Fruit fly (Drosophila melanogaster): Measurements from ENCODE around the gene CG9917.

CG9917 gene

DNA sequence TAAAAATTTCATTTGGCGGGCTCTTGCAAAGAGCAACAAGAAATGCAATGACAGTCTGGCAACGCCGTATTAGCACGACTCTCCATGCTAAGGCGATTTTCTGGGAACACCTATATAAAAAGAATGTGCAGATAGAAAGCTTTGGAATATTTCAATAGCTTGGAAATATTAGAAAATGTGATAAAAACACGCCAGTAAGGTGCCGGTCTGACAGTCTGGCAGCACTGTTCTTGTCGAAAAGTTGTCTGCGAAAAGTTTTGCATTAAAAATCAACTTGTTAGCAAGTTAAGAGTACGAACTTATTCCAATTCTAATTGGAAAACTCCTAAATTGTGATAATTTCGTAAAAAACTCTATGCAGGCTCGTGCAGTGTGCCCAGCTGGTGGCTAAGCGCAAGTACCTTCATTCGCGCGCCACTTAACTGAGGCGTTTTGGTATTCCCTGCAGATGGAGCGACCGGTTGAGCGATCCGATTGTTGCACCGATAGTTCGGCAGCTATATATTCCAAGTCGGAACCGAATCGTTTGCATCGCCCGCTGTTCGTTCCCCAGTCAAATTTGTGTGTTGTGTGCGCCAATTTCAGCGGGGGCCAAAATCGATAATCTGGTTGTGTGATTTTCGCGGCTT, 45.0 kb downstream of the CG9917 start, which contains the start of gene eas (continued):
- TF ChIP-seq pan (optimal IDR thresholded peaks at IDR 0.05) = no peak
- TF ChIP-seq pan (GFP tag; optimal IDR thresholded peaks at IDR 0.05 in 1 of 2, IDR thresholded peaks at IDR 0.05 in 1 of 2) = no peak
- peak; percentile 24; the same call in 1 of the 2 replicates for TF ChIP-seq Ptx1 (GFP tag; IDR thresholded peaks at IDR 0.05)
- no peak for TF ChIP-seq CG8089 (GFP tag; optimal IDR thresholded peaks at IDR 0.05)
- TF ChIP-seq Ets97D (GFP tag; optimal IDR thresholded peaks at IDR 0.05) = peak; percentile 56
- TF ChIP-seq hbn (GFP tag; IDR thresholded peaks at IDR 0.05; ENCODE audit: partially characterized antibody) = peak; percentile 42; the same call in 1 of the 2 replicates
- TF ChIP-seq zen2 (GFP tag; IDR thresholded peaks at IDR 0.05; ENCODE audit: partially characterized antibody) = no peak; the same call in 2 of the 3 replicates
- no peak for TF ChIP-seq CG2875 (GFP tag; optimal IDR thresholded peaks at IDR 0.05)
- TF ChIP-seq H2.0 (GFP tag; IDR thresholded peaks at IDR 0.05) = no peak
- TF ChIP-seq CG13894 (tag; optimal IDR thresholded peaks at IDR 0.05) = peak; percentile 61
- TF ChIP-seq lab (GFP tag; optimal IDR thresholded peaks at IDR 0.05) = peak; percentile 29
- TF ChIP-seq Jarid2 (GFP tag; optimal IDR thresholded peaks at IDR 0.05) = peak; percentile 21
- TF ChIP-seq pho (GFP tag; optimal IDR thresholded peaks at IDR 0.05) = no peak
- no peak for TF ChIP-seq CG17568 (GFP tag; optimal IDR thresholded peaks at IDR 0.05)

DNA sequence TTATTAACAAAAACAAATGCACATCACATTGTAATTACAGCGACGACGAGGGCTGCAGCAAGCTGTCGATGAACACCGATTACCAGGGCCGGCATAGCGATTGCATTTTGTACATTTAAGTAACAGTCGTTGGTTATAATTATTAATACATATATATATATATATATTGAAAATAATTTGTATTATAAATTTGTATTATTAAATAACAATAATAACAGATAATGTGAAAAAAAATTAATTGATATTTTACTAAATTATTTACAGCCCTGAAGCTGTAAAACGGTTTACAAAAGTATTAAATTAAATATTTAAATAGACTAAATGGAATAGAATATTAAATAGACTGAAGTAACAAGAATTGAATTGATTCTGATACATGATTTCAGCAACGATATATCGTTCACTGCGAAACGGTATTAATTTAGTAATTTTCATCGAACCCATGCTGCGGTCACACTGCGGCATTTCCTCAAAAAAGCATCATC, 47.1 kb downstream of the CG9917 start, which contains the start of the genes kat80 and Prosalpha4:
Gene kat80, minus strand, starts transcription at position 327 of the 485 bp plus-strand sequence.
Gene Prosalpha4, plus strand, starts transcription at position 417 of the 485 bp plus-strand sequence.
- TF ChIP-seq Awh (GFP tag; IDR thresholded peaks at IDR 0.05) (no peak), ftz-f1 (GFP tag; optimal IDR thresholded peaks at IDR 0.05) (no peak), Sry-β (GFP tag; optimal IDR thresholded peaks at IDR 0.05) (peak; percentile 34), CG1233 (GFP tag; optimal IDR thresholded peaks at IDR 0.05) (peak; percentile 64), Fer1 (GFP tag; optimal IDR thresholded peaks at IDR 0.05) (no peak), insv (GFP tag; optimal IDR thresholded peaks at IDR 0.05) (no peak), Fer2 (tag; optimal IDR thresholded peaks at IDR 0.05) (no peak), wdn (GFP tag; IDR thresholded peaks at IDR 0.05) (no peak), Gug (GFP tag; IDR thresholded peaks at IDR 0.05) (peak; percentile 35; the same call in 1 of the 4 replicates), HmgD (GFP tag; optimal IDR thresholded peaks at IDR 0.05) (no peak), tin (GFP tag; optimal IDR thresholded peaks at IDR 0.05) (peak; percentile 22), CG12744 (GFP tag; optimal IDR thresholded peaks at IDR 0.05) (no peak), kni (GFP tag; optimal IDR thresholded peaks at IDR 0.05) (no peak), CG2875 (GFP tag; optimal IDR thresholded peaks at IDR 0.05) (no peak), Lpt (GFP tag; optimal IDR thresholded peaks at IDR 0.05) (no peak), CG9797 (GFP tag; optimal IDR thresholded peaks at IDR 0.05) (peak; percentile 57), usp (GFP tag; optimal IDR thresholded peaks at IDR 0.05) (no peak), CG4360 (GFP tag; IDR thresholded peaks at IDR 0.05) (no peak), vfl (GFP tag; optimal IDR thresholded peaks at IDR 0.05) (no peak), Mrtf (GFP tag; IDR thresholded peaks at IDR 0.05) (no peak), CG31365 (tag; optimal IDR thresholded peaks at IDR 0.05) (no peak), al (GFP tag; IDR thresholded peaks at IDR 0.05) (no peak; the same call in 1 of the 2 replicates), CG10462 (GFP tag; optimal IDR thresholded peaks at IDR 0.05) (no peak), CG9437 (GFP tag; optimal IDR thresholded peaks at IDR 0.05) (peak; percentile 19), CG4854 (GFP tag; optimal IDR thresholded peaks at IDR 0.05) (no peak), sens (GFP tag) (no peak), CG10274 (GFP tag; optimal IDR thresholded peaks at IDR 0.05) (no peak), ara (GFP tag; IDR thresholded peaks at IDR 0.05) (no peak), Stat92E (GFP tag; optimal IDR thresholded peaks at IDR 0.05) (no peak), CG17186 (GFP tag; optimal IDR thresholded peaks at IDR 0.05) (no peak), ato (GFP tag; IDR thresholded peaks at IDR 0.05; ENCODE audit: partially characterized antibody) (no peak), HLHmδ (GFP tag; optimal IDR thresholded peaks at IDR 0.05) (no peak), CG7963 (GFP tag; IDR thresholded peaks at IDR 0.05; ENCODE audit: partially characterized antibody) (peak; percentile 39; the same call in 1 of the 3 replicates), CG7987 (GFP tag; optimal IDR thresholded peaks at IDR 0.05) (no peak), Oli (tag; optimal IDR thresholded peaks at IDR 0.05) (peak; percentile 25), CG30020 (tag; optimal IDR thresholded peaks at IDR 0.05) (peak; percentile 78)
